Fruit fly (Drosophila melanogaster) whole organism, embryonic: Measurements from ENCODE around the gene CG10214.

Experiments
- Abd-B ChIP-seq: fragments of 200-800 bp; sonication (Bioruptor generic); optimal IDR thresholded peaks from 2 replicates; lab custom pipeline; 2018; ENCODE audit warnings: missing biosample characterization, mild to moderate bottlenecking, missing genetic modification characterization, moderate library complexity
- BEAF-32 ChIP-seq: fragments of 200-800 bp; sonication (Bioruptor generic); optimal IDR thresholded peaks from 3 replicates; lab custom pipeline; 2017; ENCODE audit warnings: missing biosample characterization, missing genetic modification characterization, mild to moderate bottlenecking, moderate library complexity, missing genetic modification reagents
- Bdp1 ChIP-seq: fragments of 200-800 bp; sonication (Bioruptor generic); optimal IDR thresholded peaks from 3 replicates; lab custom pipeline; 2016; ENCODE audit warnings: missing biosample characterization, missing genetic modification characterization
- CG11247 ChIP-seq: fragments of 200-800 bp; sonication (Bioruptor generic); IDR thresholded peaks from 2 replicates; pipeline ENCODE4 v1.3.6; 2022; ENCODE audit warnings: missing biosample characterization, missing genetic modification characterization
- CG11695 ChIP-seq: fragments of 200-800 bp; sonication (Bioruptor generic); IDR thresholded peaks from 3 replicates; pipeline ENCODE4 v1.3.6; 2022; ENCODE audit warnings: missing biosample characterization, missing genetic modification characterization
- CG13424 ChIP-seq: fragments of 200-800 bp; sonication (Bioruptor generic); optimal IDR thresholded peaks from 2 replicates; lab custom pipeline; 2019; ENCODE audit warnings: missing biosample characterization, mild to moderate bottlenecking, missing genetic modification characterization, moderate library complexity
- CG13775 ChIP-seq: fragments of 200-800 bp; sonication (Bioruptor generic); optimal IDR thresholded peaks from 3 replicates; lab custom pipeline; 2017; ENCODE audit warnings: missing biosample characterization, mild to moderate bottlenecking, missing genetic modification characterization
- CG15011 ChIP-seq: fragments of 200-800 bp; sonication (Bioruptor generic); optimal IDR thresholded peaks from 3 replicates; lab custom pipeline; 2018; ENCODE audit warnings: missing biosample characterization, mild to moderate bottlenecking, missing genetic modification characterization
- CG15269 ChIP-seq: fragments of 200-800 bp; sonication (Bioruptor generic); optimal IDR thresholded peaks from 2 replicates; lab custom pipeline; 2018; ENCODE audit warnings: missing biosample characterization, mild to moderate bottlenecking, missing genetic modification characterization, moderate library complexity
- CG15514 ChIP-seq: fragments of 200-800 bp; sonication (Bioruptor generic); optimal IDR thresholded peaks from 3 replicates; lab custom pipeline; 2017; ENCODE audit warnings: missing biosample characterization, missing genetic modification characterization, mild to moderate bottlenecking, moderate library complexity, missing genetic modification reagents
- CG18262 ChIP-seq: fragments of 200-800 bp; optimal IDR thresholded peaks from 3 replicates; lab custom pipeline; 2019; ENCODE audit warnings: missing biosample characterization, mild to moderate bottlenecking, missing genetic modification characterization, moderate library complexity
- CG2120 ChIP-seq: fragments of 200-800 bp; sonication (Bioruptor generic); optimal IDR thresholded peaks from 3 replicates; lab custom pipeline; 2016; ENCODE audit warnings: missing biosample characterization, missing genetic modification characterization
- CG2678 ChIP-seq: fragments of 200-800 bp; sonication (Bioruptor generic); optimal IDR thresholded peaks from 3 replicates; lab custom pipeline; 2019; ENCODE audit warnings: missing biosample characterization, mild to moderate bottlenecking, missing genetic modification characterization, moderate library complexity
- CG34422 ChIP-seq: fragments of 200-800 bp; sonication (Bioruptor generic); IDR thresholded peaks from 3 replicates; pipeline ENCODE4 v1.3.6; 2022; ENCODE audit warnings: missing biosample characterization, missing genetic modification characterization
- CG3726 ChIP-seq: fragments of 200-800 bp; sonication (Bioruptor generic); IDR thresholded peaks from 3 replicates; pipeline ENCODE4, ENCODE4 v1.3.6; 2022; ENCODE audit warnings: missing biosample characterization, missing genetic modification characterization
- CG43689 ChIP-seq: fragments of 200-800 bp; sonication (Bioruptor generic); IDR thresholded peaks from 2 replicates; pipeline ENCODE4 v1.3.6; 2022; ENCODE audit warnings: missing biosample characterization, missing genetic modification characterization
- CG5245 ChIP-seq: fragments of 200-800 bp; sonication (Bioruptor generic); optimal IDR thresholded peaks from 3 replicates; lab custom pipeline; 2016; ENCODE audit warnings: missing biosample characterization, missing genetic modification characterization
- CG6175 ChIP-seq: fragments of 200-800 bp; sonication (Bioruptor generic); IDR thresholded peaks from 3 replicates; pipeline ENCODE4 v1.3.6; 2022; ENCODE audit warnings: missing biosample characterization, missing genetic modification characterization
- CG8944 ChIP-seq: fragments of 200-800 bp; sonication (Bioruptor generic); optimal IDR thresholded peaks from 3 replicates; lab custom pipeline; 2016; ENCODE audit warnings: missing biosample characterization, missing genetic modification characterization
- CG9817 ChIP-seq: fragments of 200-800 bp; sonication (Bioruptor generic); optimal IDR thresholded peaks from 2 replicates; lab custom pipeline; 2018; ENCODE audit warnings: missing biosample characterization, mild to moderate bottlenecking, missing genetic modification characterization, moderate library complexity
- CG9876 ChIP-seq: fragments of 200-800 bp; sonication (Bioruptor generic); optimal IDR thresholded peaks from 2 replicates; lab custom pipeline; 2016; ENCODE audit warnings: missing biosample characterization, missing genetic modification characterization
- CHES-1-like ChIP-seq: fragments of 200-800 bp; sonication (Bioruptor generic); optimal IDR thresholded peaks from 2 replicates; lab custom pipeline; 2016; ENCODE audit warnings: missing biosample characterization, missing genetic modification characterization
- CoRest ChIP-seq: fragments of 200-800 bp; sonication (Bioruptor generic); optimal IDR thresholded peaks from 3 replicates; lab custom pipeline; 2018; ENCODE audit warnings: missing biosample characterization, mild to moderate bottlenecking, missing genetic modification characterization, moderate library complexity
- E2f2 ChIP-seq: fragments of 200-800 bp; sonication (Bioruptor generic); IDR thresholded peaks from 2 replicates; pipeline ENCODE4 v1.3.6; 2022; ENCODE audit warnings: missing biosample characterization, missing genetic modification characterization
- Fer2 ChIP-seq: fragments of 200-800 bp; sonication (Bioruptor generic); optimal IDR thresholded peaks from 2 replicates; lab custom pipeline; 2018; ENCODE audit warnings: missing biosample characterization, mild to moderate bottlenecking, missing genetic modification characterization, moderate library complexity
- Max ChIP-seq: fragments of 200-800 bp; sonication (Bioruptor generic); optimal IDR thresholded peaks from 2 replicates; lab custom pipeline; 2016; ENCODE audit warnings: missing biosample characterization, mild to moderate bottlenecking, missing genetic modification characterization
- NC2α ChIP-seq: fragments of 200-800 bp; sonication (Bioruptor generic); optimal IDR thresholded peaks from 2 replicates; lab custom pipeline; 2016; ENCODE audit warnings: missing biosample characterization, missing genetic modification characterization
- NK7.1 ChIP-seq: fragments of 200-800 bp; sonication (Bioruptor generic); optimal IDR thresholded peaks from 3 replicates; lab custom pipeline; 2016; ENCODE audit warnings: missing biosample characterization, missing genetic modification characterization
- Oli ChIP-seq: fragments of 200-800 bp; sonication (Bioruptor generic); optimal IDR thresholded peaks from 2 replicates; lab custom pipeline; 2018; ENCODE audit warnings: missing biosample characterization, mild to moderate bottlenecking, missing genetic modification characterization, moderate library complexity
- Six4 ChIP-seq: fragments of 200-800 bp; sonication (Bioruptor generic); optimal IDR thresholded peaks from 2 replicates; lab custom pipeline; 2016; ENCODE audit warnings: missing biosample characterization, missing genetic modification characterization
- Spps ChIP-seq: fragments of 200-800 bp; sonication (Bioruptor generic); optimal IDR thresholded peaks from 2 replicates; lab custom pipeline; 2018; ENCODE audit warnings: missing biosample characterization, mild to moderate bottlenecking, missing genetic modification characterization
- YL-1 ChIP-seq: fragments of 200-800 bp; sonication (Bioruptor generic); optimal IDR thresholded peaks from 3 replicates; lab custom pipeline; 2017; ENCODE audit warnings: missing biosample characterization, mild to moderate bottlenecking, missing genetic modification characterization
- cas ChIP-seq: fragments of 200-800 bp; sonication (Bioruptor generic); IDR thresholded peaks from 2 replicates; pipeline ENCODE4 v1.3.6; 2022; ENCODE audit warnings: missing biosample characterization, missing genetic modification characterization
- ci ChIP-seq: fragments of 200-800 bp; sonication (Bioruptor generic); IDR thresholded peaks from 3 replicates; pipeline ENCODE4 v1.3.6; 2022; ENCODE audit warnings: missing biosample characterization, missing genetic modification characterization
- dmrt11E ChIP-seq: fragments of 200-800 bp; sonication (Bioruptor generic); optimal IDR thresholded peaks from 3 replicates; lab custom pipeline; 2018; ENCODE audit warnings: missing biosample characterization, mild to moderate bottlenecking, missing genetic modification characterization, moderate library complexity
- gce ChIP-seq: fragments of 200-800 bp; sonication (Bioruptor generic); IDR thresholded peaks from 3 replicates; pipeline ENCODE4 v1.3.6; 2022; ENCODE audit warnings: missing biosample characterization, missing genetic modification characterization
- grn ChIP-seq: fragments of 200-800 bp; sonication (Bioruptor generic); optimal IDR thresholded peaks from 3 replicates; lab custom pipeline; 2017; ENCODE audit warnings: missing biosample characterization, missing genetic modification characterization
- gt ChIP-seq: fragments of 200-800 bp; sonication (Bioruptor generic); IDR thresholded peaks from 2 replicates; pipeline ENCODE4 v1.3.6; 2022; ENCODE audit warnings: missing biosample characterization, missing genetic modification characterization
- ham ChIP-seq: fragments of 200-800 bp; sonication (Bioruptor generic); IDR thresholded peaks from 2 replicates; pipeline ENCODE4 v1.3.6; 2022; ENCODE audit warnings: missing biosample characterization, missing genetic modification characterization
- jumu ChIP-seq: fragments of 200-800 bp; sonication (Bioruptor generic); optimal IDR thresholded peaks from 3 replicates; lab custom pipeline; 2016; ENCODE audit warnings: missing biosample characterization, missing genetic modification characterization
- kah ChIP-seq: fragments of 200-800 bp; sonication (Bioruptor generic); optimal IDR thresholded peaks from 2 replicates; lab custom pipeline; 2018; ENCODE audit warnings: missing biosample characterization, mild to moderate bottlenecking, missing genetic modification characterization
- lab ChIP-seq: fragments of 200-800 bp; sonication (Bioruptor generic); optimal IDR thresholded peaks from 3 replicates; lab custom pipeline; 2017; ENCODE audit warnings: missing biosample characterization, missing genetic modification characterization, mild to moderate bottlenecking, moderate library complexity, missing genetic modification reagents
- lola ChIP-seq, 3 experiments: fragments of >200 bp in 2 of 3; fragments of 200-800 bp in 1 of 3; sonication (Bioruptor generic) in 1 of 3; optimal IDR thresholded peaks; 2 replicates each; lab custom pipeline; 2017 to 2019; ENCODE audit warnings: missing biosample characterization in 3 of 3, missing genetic modification characterization in 3 of 3, mild to moderate bottlenecking in 1 of 3, moderate library complexity in 1 of 3
- nom ChIP-seq: fragments of 200-800 bp; sonication (Bioruptor generic); optimal IDR thresholded peaks from 2 replicates; lab custom pipeline; 2017; ENCODE audit warnings: missing biosample characterization, missing genetic modification characterization, mild to moderate bottlenecking, moderate library complexity, missing genetic modification reagents
- row ChIP-seq: fragments of 200-800 bp; sonication (Bioruptor generic); IDR thresholded peaks from 3 replicates; pipeline ENCODE4 v1.3.6; 2022; ENCODE audit warnings: missing biosample characterization, missing genetic modification characterization
- run ChIP-seq: fragments of 200-800 bp; sonication (Bioruptor generic); optimal IDR thresholded peaks from 3 replicates; lab custom pipeline; 2018; ENCODE audit warnings: missing biosample characterization, mild to moderate bottlenecking, missing genetic modification characterization
- shn ChIP-seq: fragments of 200-800 bp; sonication (Bioruptor generic); optimal IDR thresholded peaks from 3 replicates; lab custom pipeline; 2016; ENCODE audit warnings: missing biosample characterization, missing genetic modification characterization
- trh ChIP-seq: fragments of 200-800 bp; sonication (Bioruptor generic); optimal IDR thresholded peaks from 2 replicates; lab custom pipeline; 2016; ENCODE audit warnings: missing biosample characterization, missing genetic modification characterization
- twi ChIP-seq: fragments of 200-800 bp; optimal IDR thresholded peaks from 2 replicates; lab custom pipeline; 2019; ENCODE audit warnings: missing biosample characterization, mild to moderate bottlenecking, missing genetic modification characterization, moderate library complexity
- wor ChIP-seq: fragments of 200-800 bp; sonication (Bioruptor generic); IDR thresholded peaks from 2 replicates; pipeline ENCODE4 v1.3.6; 2022; ENCODE audit warnings: missing biosample characterization, missing genetic modification characterization
- zen ChIP-seq: fragments of 200-800 bp; sonication (Bioruptor generic); optimal IDR thresholded peaks from 3 replicates; lab custom pipeline; 2018; ENCODE audit warnings: missing biosample characterization, mild to moderate bottlenecking, missing genetic modification characterization, moderate library complexity

Gene CG10214

dm6 chr3R:23772808-23773207 lies 5.5 kb upstream of the CG10214 start, which contains the start of gene tst (continued):
- TF ChIP-seq CG18262 (peak; percentile 94), Fer2 (tag; lab: Kevin White, UChicago) (peak; percentile 80), CG15011 (peak; percentile 76), kah (GFP tag; lab: Kevin White, UChicago) (peak; percentile 60), dmrt11E (tag; lab: Kevin White, UChicago) (peak; percentile 92), CG34422 (GFP tag; lab: Robert Waterston, UW) (peak; percentile 98), CG9876 (no peak), CG2120 (peak; percentile 85), zen (tag; lab: Kevin White, UChicago) (peak; percentile 90), CG5245 (GFP tag; lab: Kevin White, UChicago) (peak; percentile 83), CG11695 (GFP tag; lab: Robert Waterston, UW) (peak; percentile 93), lola (GFP tag; optimal IDR thresholded peaks at IDR 0.05; lab: Kevin White, UChicago) (peak in 1 of 3 experiments; percentile 88), run (tag; lab: Kevin White, UChicago) (peak; percentile 74), CG2678 (tag; lab: Kevin White, UChicago) (peak; percentile 93), E2f2 (peak; percentile 76), twi (tag; lab: Kevin White, UChicago) (peak; percentile 80), CHES-1-like (peak; percentile 1), CG15269 (tag; lab: Kevin White, UChicago) (peak; percentile 91), NC2α (GFP tag; lab: Kevin White, UChicago) (no peak), CG3726 (GFP tag; lab: Robert Waterston, UW) (peak; percentile 97), ci (peak; percentile 91), CG43689 (peak; percentile 88), CG13775 (peak; percentile 94), YL-1 (GFP tag; lab: Kevin White, UChicago) (peak; percentile 71), Six4 (GFP tag; lab: Kevin White, UChicago) (peak; percentile 81), Spps (tag; lab: Kevin White, UChicago) (peak; percentile 83), CG11247 (GFP tag; lab: Robert Waterston, UW) (peak; percentile 96), jumu (GFP tag; lab: Kevin White, UChicago) (peak; percentile 55), CG15514 (GFP tag; lab: Kevin White, UChicago) (peak; percentile 90), gce (GFP tag; lab: Robert Waterston, UW) (peak; percentile 92), CG6175 (GFP tag; lab: Robert Waterston, UW) (peak; percentile 88), CG8944 (peak; percentile 34), grn (no peak), lab (GFP tag; lab: Kevin White, UChicago) (peak; percentile 93), trh (GFP tag; lab: Kevin White, UChicago) (peak; percentile 84), CG13424 (tag; lab: Kevin White, UChicago) (peak; percentile 92), CoRest (tag; lab: Kevin White, UChicago) (peak; percentile 94), Oli (peak; percentile 87), row (peak; percentile 99), Max (peak; percentile 82), cas (GFP tag; lab: Robert Waterston, UW) (peak; percentile 93), CG9817 (tag; lab: Kevin White, UChicago) (peak; percentile 90), Bdp1 (GFP tag; lab: Kevin White, UChicago) (peak; percentile 36), nom (peak; percentile 51), BEAF-32 (GFP tag; lab: Kevin White, UChicago) (peak; percentile 55), gt (peak; percentile 89), NK7.1 (GFP tag; lab: Kevin White, UChicago) (no peak), Abd-B (GFP tag; lab: Kevin White, UChicago) (peak; percentile 95), shn (peak; percentile 31), wor (GFP tag; lab: Robert Waterston, UW) (peak; percentile 94), ham (GFP tag; lab: Robert Waterston, UW) (peak; percentile 79)
